Worm (Caenorhabditis elegans): ENCODE measurements around the gene M01F1.4.

DNA sequence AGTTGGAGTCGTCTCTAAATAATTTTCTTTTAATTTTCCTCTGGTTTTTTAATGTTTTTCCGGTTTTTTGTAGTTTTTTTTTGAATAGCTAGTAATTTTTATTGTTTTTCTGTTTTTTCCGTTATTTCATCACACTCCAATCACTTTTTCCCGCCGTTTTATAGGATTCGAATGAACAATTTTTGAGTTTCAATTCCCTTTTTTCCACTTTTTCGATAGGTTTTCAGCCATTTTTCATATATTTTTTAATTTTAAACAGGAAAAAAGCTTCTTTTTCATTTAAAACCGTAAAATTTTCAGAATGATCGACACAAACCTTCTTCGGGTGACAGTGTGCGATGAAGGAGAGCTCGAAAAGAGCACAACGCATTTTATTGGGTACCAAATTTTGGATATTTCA lies 48.4 kb downstream of the M01F1.4 start, which contains the start of gene pph-6:
- no peak for TF ChIP-seq flt-1 (GFP tag; IDR thresholded peaks at IDR 0.05)
- no peak for TF ChIP-seq cog-1 (tag; optimal IDR thresholded peaks at IDR 0.05)
- no peak for TF ChIP-seq ref-1 (GFP tag; conservative IDR thresholded peaks at IDR 0.05)
- TF ChIP-seq klf-2 (GFP tag; conservative IDR thresholded peaks at IDR 0.05) = no peak
- no peak for TF ChIP-seq ztf-29 (GFP tag; IDR thresholded peaks at IDR 0.05)
- TF ChIP-seq T22C8.4 (GFP tag; IDR thresholded peaks at IDR 0.05) = no peak
- no peak for TF ChIP-seq tab-1 (GFP tag; IDR thresholded peaks at IDR 0.05)
- no peak for TF ChIP-seq med-1 (GFP tag; optimal IDR thresholded peaks at IDR 0.05; ENCODE audit: insufficient read depth)
